Worm (Caenorhabditis elegans) whole organism, L3 larva: ENCODE data around the gene B0361.3.
A peak's percentile ranks its signal among the peaks of the same experiment; 100 is the strongest.

ENCODE experiments used
- ama-1 ChIP-seq: fragments of 150-350 bp; optimal IDR thresholded peaks from 2 replicates; lab custom pipeline; 2018
- egl-5 ChIP-seq: fragments of 150-350 bp; optimal IDR thresholded peaks from 2 replicates; lab custom pipeline; 2017; ENCODE audit warnings: missing biosample characterization, missing genetic modification reagents, missing genetic modification characterization, inconsistent platforms
- elt-2 ChIP-seq: sonication (generic microtip); optimal IDR thresholded peaks from 2 replicates; lab custom pipeline; 2016; ENCODE audit warnings: missing genetic modification reagents, mild to moderate bottlenecking, missing genetic modification characterization, missing compliant biosample characterization
- lin-39 ChIP-seq: fragments of 150-350 bp; optimal IDR thresholded peaks from 2 replicates; lab custom pipeline; 2018; ENCODE audit warnings: missing biosample characterization, missing genetic modification reagents, missing genetic modification characterization
- mdl-1 ChIP-seq: fragments of 150-350 bp; optimal IDR thresholded peaks from 2 replicates; lab custom pipeline; 2014; ENCODE audit warnings: missing biosample characterization, missing genetic modification characterization
- nhr-11 ChIP-seq: fragments of 150-350 bp; optimal IDR thresholded peaks from 2 replicates; lab custom pipeline; 2014; ENCODE audit warnings: missing biosample characterization, missing genetic modification characterization
- pha-4 ChIP-seq: fragments of 150-350 bp; optimal IDR thresholded peaks from 2 replicates; lab custom pipeline; 2014; ENCODE audit warnings: missing biosample characterization, missing genetic modification reagents, missing genetic modification characterization

DNA sequence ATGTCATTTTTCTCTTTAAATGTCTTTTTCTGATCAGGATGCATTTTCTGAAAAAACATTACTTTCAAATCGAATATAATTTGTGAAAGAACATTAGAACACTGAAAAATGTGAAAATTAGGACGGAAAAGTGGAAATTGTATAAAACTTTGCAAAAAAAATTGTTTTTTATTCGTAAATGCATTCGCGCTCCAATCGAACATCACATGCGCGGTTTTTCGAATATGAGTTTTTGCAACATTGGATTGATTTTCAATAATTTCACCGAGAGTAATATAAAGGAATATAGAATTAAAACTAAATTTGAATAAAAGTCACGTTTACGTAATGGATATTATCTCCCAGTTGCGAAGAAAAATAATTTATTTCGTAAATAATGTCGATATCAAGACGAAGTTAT lies 4.0 kb upstream of the B0361.3 start, which contains the start of the genes spot-1 and B0361.11:
- peak; percentile 81 for TF ChIP-seq pha-4 (tag; lab: Kevin White, UChicago)
- TF ChIP-seq nhr-11 (tag; lab: Kevin White, UChicago), result no peak
- peak; percentile 14 for TF ChIP-seq egl-5
- peak; percentile 15 for TF ChIP-seq elt-2 (tag; lab: Kevin White, UChicago)
- no peak for TF ChIP-seq mdl-1 (tag; lab: Kevin White, UChicago)
- TF ChIP-seq lin-39 (tag; lab: Kevin White, UChicago), result no peak
- no peak for TF ChIP-seq ama-1 (lab: Kevin White, UChicago)
